5 fruit fly cellular contexts compared by ENCODE assay signal in genomic region chr3L:9974172-9974896, dm6.
TF ChIP-seq lines count a peak whose summit lies in the region.

Gene dpr6 (plus strand): TSS chr3L:9974651.

- peak; percentile 59 to 60 for TF ChIP-seq CTCF in S2 (optimal IDR thresholded peaks at IDR 0.05; lab: Kevin White, UChicago)
- peak; percentile 94 for TF ChIP-seq CTCF in whole organism, embryonic (GFP tag; optimal IDR thresholded peaks at IDR 0.05; lab: Kevin White, UChicago)

TF ChIP-seq in whole organism, adult, 20 proteins besides CTCF, POLR2A, EP300 and RAD21:
- TF ChIP-seq CG11617 (GFP tag; optimal IDR thresholded peaks at IDR 0.05; lab: Kevin White, UChicago) (no peak), CG12768 (GFP tag; optimal IDR thresholded peaks at IDR 0.05; lab: Kevin White, UChicago) (no peak), ovo (GFP tag; optimal IDR thresholded peaks at IDR 0.05; lab: Kevin White, UChicago) (peak; percentile 58), CG14711 (tag; optimal IDR thresholded peaks at IDR 0.05; lab: Kevin White, UChicago) (no peak), CG7101 (tag; optimal IDR thresholded peaks at IDR 0.05; lab: Kevin White, UChicago) (no peak), Mnt (GFP tag; optimal IDR thresholded peaks at IDR 0.05; lab: Kevin White, UChicago) (peak; percentile 40), bab1 (GFP tag; optimal IDR thresholded peaks at IDR 0.05; lab: Kevin White, UChicago) (peak; percentile 1), CG33017 (tag; optimal IDR thresholded peaks at IDR 0.05; lab: Kevin White, UChicago) (no peak), cnc (optimal IDR thresholded peaks at IDR 0.05; lab: Kevin White, UChicago) (no peak), kay (GFP tag; lab: Kevin White, UChicago; ENCODE audit: borderline replicate concordance) (no peak), Clk (GFP tag; optimal IDR thresholded peaks at IDR 0.05; lab: Kevin White, UChicago) (no peak), Crg-1 (GFP tag; optimal IDR thresholded peaks at IDR 0.05; lab: Kevin White, UChicago) (no peak)

TF ChIP-seq in whole organism, embryonic, 481 proteins besides CTCF, POLR2A, EP300 and RAD21 (continues in another document):
- peak; percentile 6 for TF ChIP-seq Sox102F (GFP tag; optimal IDR thresholded peaks at IDR 0.05; lab: Kevin White, UChicago)
- peak; percentile 4 for TF ChIP-seq PHDP (tag; optimal IDR thresholded peaks at IDR 0.05; lab: Kevin White, UChicago)
- no peak for TF ChIP-seq z (GFP tag; IDR thresholded peaks at IDR 0.05; lab: Robert Waterston, UW)
- TF ChIP-seq Oaz (GFP tag; IDR thresholded peaks at IDR 0.05; lab: Robert Waterston, UW): 0 out of 2 replicates have a peak, but pooled peaks have one; percentile 24
- peak; percentile 8 for TF ChIP-seq CG11504 (tag; optimal IDR thresholded peaks at IDR 0.05; lab: Kevin White, UChicago)
- no peak for TF ChIP-seq CG1647 (GFP tag; optimal IDR thresholded peaks at IDR 0.05; lab: Kevin White, UChicago)
- no peak for TF ChIP-seq Hey (tag; optimal IDR thresholded peaks at IDR 0.05; lab: Kevin White, UChicago)
- no peak for TF ChIP-seq CG13775 (GFP tag; optimal IDR thresholded peaks at IDR 0.05; lab: Kevin White, UChicago)
- no peak for TF ChIP-seq usp (GFP tag; optimal IDR thresholded peaks at IDR 0.05; lab: Kevin White, UChicago)
- peak; percentile 8 for TF ChIP-seq CG9437 (GFP tag; optimal IDR thresholded peaks at IDR 0.05; lab: Kevin White, UChicago)
- no peak for TF ChIP-seq ftz-f1 (GFP tag; optimal IDR thresholded peaks at IDR 0.05; lab: Kevin White, UChicago)
- TF ChIP-seq sisA (GFP tag; IDR thresholded peaks at IDR 0.05; lab: Robert Waterston, UW): no peak
- peak; percentile 19 for TF ChIP-seq CG15514 (GFP tag; optimal IDR thresholded peaks at IDR 0.05; lab: Kevin White, UChicago)
- no peak for TF ChIP-seq ac (GFP tag; optimal IDR thresholded peaks at IDR 0.05; lab: Kevin White, UChicago)
- no peak for TF ChIP-seq CG5953 (GFP tag; IDR thresholded peaks at IDR 0.05; lab: Robert Waterston, UW)
- no peak for TF ChIP-seq CG6654 (GFP tag; optimal IDR thresholded peaks at IDR 0.05; lab: Kevin White, UChicago)
- TF ChIP-seq CG4282 (GFP tag; optimal IDR thresholded peaks at IDR 0.05; lab: Kevin White, UChicago): no peak
- TF ChIP-seq stwl (tag; optimal IDR thresholded peaks at IDR 0.05; lab: Kevin White, UChicago): no peak
- TF ChIP-seq zf30C (GFP tag; optimal IDR thresholded peaks at IDR 0.05; lab: Kevin White, UChicago): no peak
- TF ChIP-seq vvl (GFP tag; IDR thresholded peaks at IDR 0.05; lab: Robert Waterston, UW): no peak
- TF ChIP-seq knrl (GFP tag; IDR thresholded peaks at IDR 0.05; lab: Robert Waterston, UW; ENCODE audit: partially characterized antibody): no peak
- TF ChIP-seq CG12942 (GFP tag; optimal IDR thresholded peaks at IDR 0.05; lab: Kevin White, UChicago): no peak
- no peak for TF ChIP-seq sna (GFP tag; IDR thresholded peaks at IDR 0.05; lab: Robert Waterston, UW; ENCODE audit: partially characterized antibody)
- no peak for TF ChIP-seq Kr (GFP tag; optimal IDR thresholded peaks at IDR 0.05; lab: Kevin White, UChicago)
- TF ChIP-seq CG18262 (tag; optimal IDR thresholded peaks at IDR 0.05; lab: Kevin White, UChicago): no peak
- TF ChIP-seq Ada2b (GFP tag; IDR thresholded peaks at IDR 0.05; lab: Robert Waterston, UW): no peak
- TF ChIP-seq ranshi (GFP tag; IDR thresholded peaks at IDR 0.05; lab: Robert Waterston, UW): no peak
- no peak for TF ChIP-seq CG11723 (GFP tag; optimal IDR thresholded peaks at IDR 0.05; lab: Kevin White, UChicago)

TF ChIP-seq in whole organism, prepupa, 60 proteins besides CTCF, POLR2A, EP300 and RAD21:
- TF ChIP-seq acj6 (GFP tag; optimal IDR thresholded peaks at IDR 0.05; lab: Kevin White, UChicago) (no peak), Blimp-1 (GFP tag; optimal IDR thresholded peaks at IDR 0.05; lab: Kevin White, UChicago) (no peak), svp (GFP tag; lab: Kevin White, UChicago) (peak; percentile 7), vri (GFP tag; optimal IDR thresholded peaks at IDR 0.05; lab: Kevin White, UChicago) (no peak), CG15336 (GFP tag; IDR thresholded peaks at IDR 0.05; lab: Robert Waterston, UW) (no peak), CG8319 (GFP tag; optimal IDR thresholded peaks at IDR 0.05; lab: Kevin White, UChicago) (no peak), CG31627 (GFP tag; optimal IDR thresholded peaks at IDR 0.05; lab: Kevin White, UChicago) (no peak)

TF ChIP-seq in whole organism, wandering third instar larva, 38 proteins besides CTCF, POLR2A, EP300 and RAD21:
- TF ChIP-seq Rel (GFP tag; optimal IDR thresholded peaks at IDR 0.05; lab: Kevin White, UChicago) (no peak), Rel (tag; optimal IDR thresholded peaks at IDR 0.05; lab: Kevin White, UChicago) (peak; percentile 49), woc (GFP tag; optimal IDR thresholded peaks at IDR 0.05; lab: Kevin White, UChicago) (no peak)
